Worm (Caenorhabditis elegans): Measurements from ENCODE around the gene Y45G5AM.3.

The Y45G5AM.3 gene

DNA sequence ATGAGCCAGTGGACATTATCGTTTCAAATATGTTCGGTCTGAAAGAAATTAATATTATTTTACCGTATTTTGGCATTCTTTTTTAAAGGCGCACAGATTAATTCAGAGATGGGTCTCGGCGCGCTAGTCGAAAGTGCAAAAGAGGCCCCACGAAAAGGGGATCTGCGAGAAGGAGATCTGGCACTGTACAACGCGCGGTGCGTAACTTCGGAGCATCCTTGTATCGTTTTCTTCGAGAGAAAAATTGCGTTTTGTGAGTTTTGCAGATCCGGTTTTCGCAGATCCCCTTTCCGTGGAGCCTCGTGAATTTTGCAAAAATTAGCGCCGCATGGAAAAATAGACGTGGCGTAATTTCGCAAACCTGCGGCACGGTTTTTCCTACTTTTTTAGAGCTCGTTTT lies 17.4 kb downstream of the Y45G5AM.3 start:
- TF ChIP-seq mbf-1 (tag; optimal IDR thresholded peaks at IDR 0.05) (no peak), sem-4 (tag; optimal IDR thresholded peaks at IDR 0.05) (no peak), Y55F3AM.14 (GFP tag; optimal IDR thresholded peaks at IDR 0.05) (no peak), lsy-2 (tag; optimal IDR thresholded peaks at IDR 0.05) (no peak), nhr-6 (tag; optimal IDR thresholded peaks at IDR 0.05) (no peak), nhr-21 (tag; optimal IDR thresholded peaks at IDR 0.05) (no peak), gmeb-1 (tag; optimal IDR thresholded peaks at IDR 0.05) (no peak), sma-3 (GFP tag; optimal IDR thresholded peaks at IDR 0.05) (no peak), ztf-1 (GFP tag; conservative IDR thresholded peaks at IDR 0.05) (no peak), F13H6.1 (tag; optimal IDR thresholded peaks at IDR 0.05) (no peak), unc-55 (GFP tag; optimal IDR thresholded peaks at IDR 0.05) (no peak), mab-5 (tag; optimal IDR thresholded peaks at IDR 0.05) (no peak), ceh-82 (tag; optimal IDR thresholded peaks at IDR 0.05) (no peak), fos-1 (tag; optimal IDR thresholded peaks at IDR 0.05) (no peak), unc-39 (tag; optimal IDR thresholded peaks at IDR 0.05) (no peak), nhr-237 (tag; optimal IDR thresholded peaks at IDR 0.05) (no peak), lin-39 (tag; optimal IDR thresholded peaks at IDR 0.05) (no peak), egl-27 (tag; optimal IDR thresholded peaks at IDR 0.05) (no peak), lin-13 (GFP tag; optimal IDR thresholded peaks at IDR 0.05) (no peak), alr-1 (tag; optimal IDR thresholded peaks at IDR 0.05) (no peak)

DNA sequence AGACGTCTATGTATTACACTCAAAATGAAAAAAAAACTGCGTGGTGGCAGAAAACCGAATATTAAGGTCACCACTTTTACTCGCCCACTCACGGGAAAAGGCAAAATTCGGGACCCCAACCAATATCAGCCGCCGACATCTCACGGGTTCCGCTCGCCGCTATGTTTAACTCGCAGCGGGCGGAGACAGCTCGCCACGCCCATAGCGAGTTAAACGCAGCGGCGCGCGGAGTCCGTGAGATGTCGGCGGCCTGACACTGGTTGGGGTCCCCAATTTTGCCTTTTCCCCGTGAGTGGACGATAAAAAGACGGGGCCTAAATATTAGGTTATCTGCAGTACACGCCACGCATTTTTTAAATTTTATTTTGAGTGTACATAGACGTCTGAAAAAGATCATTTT lies 18.2 kb downstream of the Y45G5AM.3 start:
- no peak for TF ChIP-seq egl-27 (tag; optimal IDR thresholded peaks at IDR 0.05)
- no peak for TF ChIP-seq lin-13 (GFP tag; optimal IDR thresholded peaks at IDR 0.05)
- no peak for TF ChIP-seq aly-2 (tag; optimal IDR thresholded peaks at IDR 0.05)
- no peak for TF ChIP-seq mdl-1 (tag; optimal IDR thresholded peaks at IDR 0.05)
- TF ChIP-seq ztf-1 (GFP tag; conservative IDR thresholded peaks at IDR 0.05) = no peak
- TF ChIP-seq sma-9 (GFP tag; optimal IDR thresholded peaks at IDR 0.05) = no peak
- TF ChIP-seq sma-9 (tag; optimal IDR thresholded peaks at IDR 0.05) = no peak
- no peak for TF ChIP-seq ztf-4 (tag; optimal IDR thresholded peaks at IDR 0.05)
- TF ChIP-seq nhr-25 (tag; optimal IDR thresholded peaks at IDR 0.05) = no peak
- no peak for TF ChIP-seq skn-1 (tag; optimal IDR thresholded peaks at IDR 0.05)

DNA sequence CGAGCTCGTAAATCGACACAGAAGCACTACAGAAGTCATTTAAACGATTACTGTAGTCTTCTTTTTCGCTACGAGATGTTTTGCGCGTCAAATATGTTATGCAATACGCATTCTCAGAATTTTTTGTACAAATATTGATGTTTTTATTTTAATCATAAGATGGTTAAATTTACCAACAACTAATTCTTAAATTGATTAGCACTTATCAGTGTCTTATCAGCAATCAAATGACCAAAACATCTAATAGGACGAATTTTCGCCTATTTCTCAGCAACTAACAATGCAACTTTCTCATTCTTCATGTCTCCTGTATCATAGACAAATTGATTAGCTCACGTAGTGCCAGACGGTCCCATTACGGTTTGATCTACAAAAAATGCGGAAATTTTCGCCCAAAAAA lies 21.5 kb downstream of the Y45G5AM.3 start:
- TF ChIP-seq fos-1 (tag; optimal IDR thresholded peaks at IDR 0.05) (peak; percentile 5), mdl-1 (tag; optimal IDR thresholded peaks at IDR 0.05) (no peak), Y55F3AM.14 (GFP tag; optimal IDR thresholded peaks at IDR 0.05) (no peak)

DNA sequence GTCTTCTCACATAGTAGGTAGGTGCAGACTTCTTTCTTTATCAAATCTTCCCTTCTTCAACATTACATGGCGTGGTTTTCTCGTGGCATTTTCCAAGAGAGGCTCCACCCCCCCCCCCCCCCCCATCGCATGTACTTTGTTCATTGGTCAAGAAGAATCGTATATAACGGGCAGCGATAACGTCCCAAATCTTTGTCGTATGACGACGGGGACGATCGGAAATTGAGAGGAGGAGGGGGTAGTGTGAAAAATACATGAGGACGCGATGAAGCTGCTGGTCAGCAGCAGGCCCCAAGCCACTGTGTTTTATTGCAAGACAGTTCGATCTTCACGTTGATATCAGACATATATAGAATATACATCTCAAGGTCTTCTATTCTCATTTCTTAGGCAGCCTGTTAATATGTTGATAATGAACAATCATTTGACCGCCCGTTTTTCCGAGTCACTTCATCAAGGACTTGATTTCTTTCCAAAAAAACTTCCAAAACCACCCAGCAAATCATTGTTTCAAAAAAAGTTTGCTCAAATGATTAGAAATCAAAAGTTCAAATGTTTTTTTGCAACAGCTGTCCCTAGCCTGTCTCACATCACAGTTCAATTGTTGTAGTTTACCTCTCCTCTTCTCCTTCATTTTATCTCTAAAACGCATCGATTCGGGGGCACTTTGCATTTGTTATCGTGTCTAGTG lies 22.2 kb downstream of the Y45G5AM.3 start:
- TF ChIP-seq mbf-1 (tag; optimal IDR thresholded peaks at IDR 0.05) (no peak), unc-55 (GFP tag; optimal IDR thresholded peaks at IDR 0.05) (no peak), blmp-1 (tag; optimal IDR thresholded peaks at IDR 0.05; ENCODE audit: insufficient read depth) (peak; percentile 44), lsy-2 (tag; optimal IDR thresholded peaks at IDR 0.05) (no peak), lin-11 (tag; optimal IDR thresholded peaks at IDR 0.05) (no peak), ama-1 (optimal IDR thresholded peaks at IDR 0.05) (no peak), lin-39 (tag; optimal IDR thresholded peaks at IDR 0.05) (no peak), elt-1 (tag; optimal IDR thresholded peaks at IDR 0.05) (no peak), gmeb-1 (tag; optimal IDR thresholded peaks at IDR 0.05) (no peak), egl-27 (tag; optimal IDR thresholded peaks at IDR 0.05) (no peak), ztf-1 (GFP tag; conservative IDR thresholded peaks at IDR 0.05) (no peak), ztf-11 (tag; optimal IDR thresholded peaks at IDR 0.05) (no peak), skn-1 (tag; optimal IDR thresholded peaks at IDR 0.05) (no peak), nhr-25 (tag; optimal IDR thresholded peaks at IDR 0.05) (peak; percentile 37), ceh-82 (tag; optimal IDR thresholded peaks at IDR 0.05) (no peak), unc-62 (GFP tag; optimal IDR thresholded peaks at IDR 0.05) (no peak), lin-13 (GFP tag; optimal IDR thresholded peaks at IDR 0.05) (no peak), nhr-23 (tag; optimal IDR thresholded peaks at IDR 0.05) (no peak), ZK546.5 (tag; optimal IDR thresholded peaks at IDR 0.05) (no peak), nhr-12 (tag; optimal IDR thresholded peaks at IDR 0.05) (no peak), crh-2 (tag; optimal IDR thresholded peaks at IDR 0.05) (no peak), alr-1 (tag; optimal IDR thresholded peaks at IDR 0.05) (no peak), sma-3 (GFP tag; optimal IDR thresholded peaks at IDR 0.05) (peak; percentile 22), sem-4 (tag; optimal IDR thresholded peaks at IDR 0.05) (no peak), mab-5 (tag; optimal IDR thresholded peaks at IDR 0.05) (no peak), sma-9 (GFP tag; optimal IDR thresholded peaks at IDR 0.05) (peak; percentile 21), sma-9 (tag; optimal IDR thresholded peaks at IDR 0.05) (no peak), aly-2 (tag; optimal IDR thresholded peaks at IDR 0.05) (no peak), dmd-4 (tag; optimal IDR thresholded peaks at IDR 0.05) (no peak), elt-3 (tag; optimal IDR thresholded peaks at IDR 0.05) (no peak), unc-39 (tag; optimal IDR thresholded peaks at IDR 0.05) (no peak), R02D3.7 (tag; optimal IDR thresholded peaks at IDR 0.05) (no peak), snpc-4 (tag; optimal IDR thresholded peaks at IDR 0.05) (no peak), nhr-21 (tag; optimal IDR thresholded peaks at IDR 0.05) (peak; percentile 68), nhr-10 (tag; optimal IDR thresholded peaks at IDR 0.05) (no peak), F13H6.1 (tag; optimal IDR thresholded peaks at IDR 0.05) (no peak), Y55F3AM.14 (GFP tag; optimal IDR thresholded peaks at IDR 0.05) (no peak), fos-1 (tag; optimal IDR thresholded peaks at IDR 0.05) (no peak), nhr-237 (tag; optimal IDR thresholded peaks at IDR 0.05) (no peak)
